Fruit fly (Drosophila melanogaster) whole organism, embryonic: ENCODE measurements around the gene CG3862.

Source experiments
- ATbp ChIP-seq: fragments of 200-800 bp; sonication (Bioruptor generic); optimal IDR thresholded peaks from 2 replicates; lab custom pipeline; 2017; ENCODE audit warnings: missing biosample characterization, mild to moderate bottlenecking, missing genetic modification characterization, missing genetic modification reagents
- CG10147 ChIP-seq: fragments of 200-800 bp; sonication (Bioruptor generic); optimal IDR thresholded peaks from 2 replicates; lab custom pipeline; 2019; ENCODE audit warnings: missing biosample characterization, mild to moderate bottlenecking, missing genetic modification characterization, moderate library complexity
- CG10267 ChIP-seq: fragments of 200-800 bp; sonication (Bioruptor generic); optimal IDR thresholded peaks from 2 replicates; lab custom pipeline; 2018; ENCODE audit warnings: missing biosample characterization, mild to moderate bottlenecking, missing genetic modification characterization, moderate library complexity
- CG12391 ChIP-seq: fragments of 200-800 bp; sonication (Bioruptor generic); optimal IDR thresholded peaks from 3 replicates; lab custom pipeline; 2018; ENCODE audit warnings: missing biosample characterization, mild to moderate bottlenecking, missing genetic modification characterization, moderate library complexity
- CG13775 ChIP-seq: fragments of 200-800 bp; sonication (Bioruptor generic); optimal IDR thresholded peaks from 3 replicates; lab custom pipeline; 2017; ENCODE audit warnings: missing biosample characterization, mild to moderate bottlenecking, missing genetic modification characterization
- CG14965 ChIP-seq: fragments of 200-800 bp; sonication (Bioruptor generic); optimal IDR thresholded peaks from 2 replicates; lab custom pipeline; 2016; ENCODE audit warnings: missing biosample characterization, missing genetic modification characterization, borderline replicate concordance
- CG15514 ChIP-seq: fragments of 200-800 bp; sonication (Bioruptor generic); optimal IDR thresholded peaks from 3 replicates; lab custom pipeline; 2017; ENCODE audit warnings: missing biosample characterization, missing genetic modification characterization, mild to moderate bottlenecking, moderate library complexity, missing genetic modification reagents
- CG1603 ChIP-seq: fragments of 200-800 bp; sonication (Bioruptor generic); optimal IDR thresholded peaks from 2 replicates; lab custom pipeline; 2019; ENCODE audit warnings: missing biosample characterization, mild to moderate bottlenecking, missing genetic modification characterization, moderate library complexity
- CG1832 ChIP-seq: fragments of 200-800 bp; sonication (Bioruptor generic); optimal IDR thresholded peaks from 2 replicates; lab custom pipeline; 2017; ENCODE audit warnings: missing biosample characterization, mild to moderate bottlenecking, missing genetic modification characterization, inconsistent platforms
- CG2120 ChIP-seq: fragments of 200-800 bp; sonication (Bioruptor generic); optimal IDR thresholded peaks from 3 replicates; lab custom pipeline; 2016; ENCODE audit warnings: missing biosample characterization, missing genetic modification characterization
- CG34422 ChIP-seq: fragments of 200-800 bp; sonication (Bioruptor generic); IDR thresholded peaks from 3 replicates; pipeline ENCODE4 v1.3.6; 2022; ENCODE audit warnings: missing biosample characterization, missing genetic modification characterization
- CG4730 ChIP-seq: fragments of 200-800 bp; sonication (Bioruptor generic); IDR thresholded peaks from 2 replicates; pipeline ENCODE4 v1.3.6; 2022; ENCODE audit warnings: missing biosample characterization, missing genetic modification characterization
- CG6654 ChIP-seq: fragments of 200-800 bp; sonication (Bioruptor generic); optimal IDR thresholded peaks from 2 replicates; lab custom pipeline; 2017; ENCODE audit warnings: missing biosample characterization, mild to moderate bottlenecking, missing genetic modification characterization
- CG8089 ChIP-seq: fragments of 200-800 bp; sonication (Bioruptor generic); optimal IDR thresholded peaks from 3 replicates; lab custom pipeline; 2016; ENCODE audit warnings: missing biosample characterization, missing genetic modification characterization
- CG8944 ChIP-seq: fragments of 200-800 bp; sonication (Bioruptor generic); optimal IDR thresholded peaks from 3 replicates; lab custom pipeline; 2016; ENCODE audit warnings: missing biosample characterization, missing genetic modification characterization
- Dll ChIP-seq: fragments of 200-800 bp; sonication (Bioruptor generic); IDR thresholded peaks from 4 replicates; pipeline ENCODE4 v1.3.6; 2022; ENCODE audit warnings: missing biosample characterization, missing genetic modification characterization; ENCODE audit not compliant: partially characterized antibody
- Dp ChIP-seq: fragments of 200-800 bp; sonication (Bioruptor generic); optimal IDR thresholded peaks from 2 replicates; lab custom pipeline; 2018; ENCODE audit warnings: missing biosample characterization, mild to moderate bottlenecking, missing genetic modification characterization, moderate library complexity
- E2f2 ChIP-seq: fragments of 200-800 bp; sonication (Bioruptor generic); IDR thresholded peaks from 2 replicates; pipeline ENCODE4 v1.3.6; 2022; ENCODE audit warnings: missing biosample characterization, missing genetic modification characterization
- Hey ChIP-seq: fragments of 200-800 bp; sonication (Bioruptor generic); optimal IDR thresholded peaks from 3 replicates; lab custom pipeline; 2018; ENCODE audit warnings: missing biosample characterization, mild to moderate bottlenecking, missing genetic modification characterization
- Lim3 ChIP-seq: fragments of 200-800 bp; sonication (Bioruptor generic); IDR thresholded peaks from 2 replicates; pipeline ENCODE4 v1.3.6; 2022; ENCODE audit warnings: missing biosample characterization, missing genetic modification characterization
- MBD-R2 ChIP-seq: fragments of 200-800 bp; sonication (Bioruptor generic); IDR thresholded peaks from 2 replicates; pipeline ENCODE4 v1.3.6; 2022; ENCODE audit warnings: missing biosample characterization, missing genetic modification characterization
- MESR4 ChIP-seq: fragments of 200-800 bp; sonication (Bioruptor generic); optimal IDR thresholded peaks from 2 replicates; lab custom pipeline; 2018; ENCODE audit warnings: missing biosample characterization, mild to moderate bottlenecking, missing genetic modification characterization, moderate library complexity
- Pdp1 ChIP-seq, 2 experiments: fragments of 200-800 bp; sonication (Bioruptor generic); optimal IDR thresholded peaks; 3 replicates each; lab custom pipeline; 2016; ENCODE audit warnings: missing biosample characterization in 2 of 2, missing genetic modification characterization in 2 of 2, mild to moderate bottlenecking in 1 of 2, moderate library complexity in 1 of 2
- Ptx1 ChIP-seq: fragments of 200-800 bp; sonication (Bioruptor generic); IDR thresholded peaks from 2 replicates; pipeline ENCODE4 v1.3.6; 2022; ENCODE audit warnings: missing biosample characterization, missing genetic modification characterization
- Sox102F ChIP-seq: fragments of 200-800 bp; sonication (Bioruptor generic); optimal IDR thresholded peaks from 2 replicates; lab custom pipeline; 2018; ENCODE audit warnings: missing biosample characterization, mild to moderate bottlenecking, missing genetic modification characterization, moderate library complexity
- chinmo ChIP-seq: fragments of 200-800 bp; sonication (Bioruptor generic); IDR thresholded peaks from 4 replicates; pipeline ENCODE4 v1.3.6; 2022; ENCODE audit warnings: missing biosample characterization, missing genetic modification characterization; ENCODE audit not compliant: partially characterized antibody
- ci ChIP-seq: fragments of 200-800 bp; sonication (Bioruptor generic); IDR thresholded peaks from 3 replicates; pipeline ENCODE4 v1.3.6; 2022; ENCODE audit warnings: missing biosample characterization, missing genetic modification characterization
- croc ChIP-seq: fragments of 200-800 bp; sonication (Bioruptor generic); conservative IDR thresholded peaks from 3 replicates; pipeline ENCODE4 v1.3.6; 2022; ENCODE audit warnings: missing biosample characterization, missing genetic modification characterization
- crp ChIP-seq, 2 experiments: fragments of 200-800 bp; sonication (Bioruptor generic); optimal IDR thresholded peaks; 2 replicates in 1 of 2; 3 replicates in 1 of 2; lab custom pipeline; 2017; ENCODE audit warnings: missing biosample characterization in 2 of 2, missing genetic modification characterization in 2 of 2, mild to moderate bottlenecking in 1 of 2, moderate library complexity in 1 of 2
- fu2 ChIP-seq: fragments of 200-800 bp; sonication (Bioruptor generic); optimal IDR thresholded peaks from 2 replicates; lab custom pipeline; 2016; ENCODE audit warnings: missing biosample characterization, missing genetic modification characterization
- gcm ChIP-seq: fragments of 200-800 bp; sonication (Bioruptor generic); optimal IDR thresholded peaks from 2 replicates; lab custom pipeline; 2019; ENCODE audit warnings: missing biosample characterization, mild to moderate bottlenecking, missing genetic modification characterization, moderate library complexity
- gfzf ChIP-seq: fragments of 200-800 bp; sonication (Bioruptor generic); optimal IDR thresholded peaks from 2 replicates; lab custom pipeline; 2016; ENCODE audit warnings: missing biosample characterization, mild to moderate bottlenecking, missing genetic modification characterization, moderate library complexity
- inv ChIP-seq: fragments of 200-800 bp; sonication (Bioruptor generic); IDR thresholded peaks from 2 replicates; pipeline ENCODE4 v1.3.6; 2022; ENCODE audit warnings: missing biosample characterization, missing genetic modification characterization; ENCODE audit not compliant: partially characterized antibody
- mirr ChIP-seq: fragments of 200-800 bp; sonication (Bioruptor generic); optimal IDR thresholded peaks from 3 replicates; lab custom pipeline; 2018; ENCODE audit warnings: missing biosample characterization, mild to moderate bottlenecking, missing genetic modification characterization
- nerfin-2 ChIP-seq: fragments of 200-800 bp; sonication (Bioruptor generic); IDR thresholded peaks from 2 replicates; pipeline ENCODE4 v1.3.6; 2022; ENCODE audit warnings: missing biosample characterization, missing genetic modification characterization; ENCODE audit not compliant: partially characterized antibody
- nmo ChIP-seq: fragments of 200-800 bp; sonication (Bioruptor generic); optimal IDR thresholded peaks from 2 replicates; lab custom pipeline; 2018; ENCODE audit warnings: missing biosample characterization, mild to moderate bottlenecking, missing genetic modification characterization, moderate library complexity
- prd ChIP-seq, 3 experiments: fragments of >200 bp in 2 of 3; fragments of 200-800 bp in 1 of 3; sonication (Bioruptor generic) in 1 of 3; optimal IDR thresholded peaks in 2 of 3; IDR thresholded peaks in 1 of 3; 2 replicates in 2 of 3; 3 replicates in 1 of 3; pipeline versions ENCODE4 v1.3.6 to Lab custom; 2017 to 2022; ENCODE audit warnings: missing biosample characterization in 1 of 3, missing genetic modification characterization in 1 of 3
- pzg ChIP-seq: fragments of 200-800 bp; sonication (Bioruptor generic); optimal IDR thresholded peaks from 3 replicates; lab custom pipeline; 2018; ENCODE audit warnings: missing biosample characterization, mild to moderate bottlenecking, missing genetic modification characterization, moderate library complexity
- tio ChIP-seq: fragments of 200-800 bp; sonication (Bioruptor generic); optimal IDR thresholded peaks from 2 replicates; lab custom pipeline; 2017; ENCODE audit warnings: missing biosample characterization, missing genetic modification characterization, inconsistent platforms
- tna ChIP-seq: fragments of 200-800 bp; sonication (Bioruptor generic); IDR thresholded peaks from 2 replicates; pipeline ENCODE4 v1.3.6; 2022; ENCODE audit warnings: missing biosample characterization, missing genetic modification characterization; ENCODE audit not compliant: partially characterized antibody
- trh ChIP-seq: fragments of 200-800 bp; sonication (Bioruptor generic); optimal IDR thresholded peaks from 2 replicates; lab custom pipeline; 2016; ENCODE audit warnings: missing biosample characterization, missing genetic modification characterization
- unc-4 ChIP-seq: fragments of 200-800 bp; sonication (Bioruptor generic); IDR thresholded peaks from 2 replicates; pipeline ENCODE4 v1.3.6; 2022; ENCODE audit warnings: missing biosample characterization, missing genetic modification characterization; ENCODE audit not compliant: partially characterized antibody
- zf30C ChIP-seq: fragments of 200-800 bp; sonication (Bioruptor generic); optimal IDR thresholded peaks from 3 replicates; lab custom pipeline; 2018; ENCODE audit warnings: missing biosample characterization, mild to moderate bottlenecking, missing genetic modification characterization

CG3862 gene

DNA sequence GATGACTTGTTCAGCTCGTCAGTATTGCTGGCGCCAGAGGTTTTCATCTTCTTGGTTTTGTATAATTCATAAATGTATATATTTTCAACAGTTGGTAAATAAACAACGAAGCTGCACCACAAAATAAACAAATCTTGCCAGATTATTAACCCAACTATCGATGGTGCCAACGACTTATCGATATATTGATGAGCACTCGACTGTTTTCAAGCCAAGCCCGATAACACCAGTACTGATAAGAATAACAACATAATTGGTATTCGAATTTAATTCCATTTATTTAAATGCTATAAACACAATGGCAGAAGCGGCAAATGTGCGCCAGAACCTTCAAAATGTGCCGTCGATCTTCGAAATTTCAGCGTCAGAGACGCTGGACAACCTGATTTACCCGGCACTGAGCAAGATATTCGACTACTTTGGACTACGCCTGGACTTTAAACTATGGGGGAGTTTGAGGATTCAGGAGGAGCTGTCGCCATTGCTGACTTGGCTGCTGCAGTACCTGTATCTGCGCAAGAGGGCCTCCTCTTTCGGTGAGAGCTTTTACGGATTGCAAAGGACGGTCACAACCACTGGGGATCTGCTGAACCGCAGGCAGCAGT lies 9.8 kb downstream of the CG3862 start, which contains the start of the genes Saf6 and Pex12 (continued):
- TF ChIP-seq fu2: no peak
- no peak for TF ChIP-seq CG4730 (GFP tag; lab: Robert Waterston, UW)
- no peak for TF ChIP-seq prd (optimal IDR thresholded peaks at IDR 0.05; lab: Kevin White, UChicago)
- no peak for TF ChIP-seq prd (GFP tag; IDR thresholded peaks at IDR 0.05; lab: Robert Waterston, UW)
- no peak for TF ChIP-seq zf30C (GFP tag; lab: Kevin White, UChicago)
- no peak for TF ChIP-seq CG1832 (GFP tag; lab: Kevin White, UChicago)
- peak; percentile 8 for TF ChIP-seq CG13775 (GFP tag; lab: Kevin White, UChicago)
- no peak for TF ChIP-seq CG6654
- no peak for TF ChIP-seq croc
- no peak for TF ChIP-seq gcm (GFP tag; lab: Kevin White, UChicago)
- TF ChIP-seq trh (GFP tag; lab: Kevin White, UChicago): no peak
- peak; percentile 22 for TF ChIP-seq mirr (GFP tag; lab: Kevin White, UChicago)
- TF ChIP-seq ATbp (GFP tag; lab: Kevin White, UChicago): no peak
- TF ChIP-seq nerfin-2 (GFP tag; lab: Robert Waterston, UW): peak; percentile 79
- TF ChIP-seq, all 482 proteins: peak for 66

DNA sequence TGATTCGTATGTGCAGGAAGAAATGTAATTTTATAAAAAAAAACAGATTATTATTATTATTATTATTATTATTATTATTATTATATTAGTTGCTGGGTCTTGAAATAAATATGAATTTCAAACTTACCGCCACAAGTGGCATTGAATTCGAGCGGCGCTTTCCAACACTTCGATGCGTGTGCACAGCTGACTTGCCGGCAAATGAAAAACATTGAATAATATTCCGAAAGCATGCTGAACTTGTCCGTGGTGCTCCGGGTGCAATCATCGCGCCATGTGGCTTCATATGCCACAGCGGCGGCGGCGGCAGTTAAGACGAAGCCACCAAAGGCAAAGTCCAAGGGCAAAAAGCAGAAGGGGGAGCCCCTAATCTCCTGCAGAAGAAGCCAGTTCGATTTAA lies 14.3 kb downstream of the CG3862 start, which contains the start of gene Dbp21E2:
Gene Dbp21E2, plus strand, starts transcription at position 180 of the 400 bp plus-strand sequence.
- TF ChIP-seq CG8089 (GFP tag; lab: Kevin White, UChicago): no peak
- peak; percentile 24 for TF ChIP-seq pzg
- peak; percentile 93 for TF ChIP-seq E2f2 (GFP tag; lab: Robert Waterston, UW)
- peak; percentile 38 for TF ChIP-seq MESR4 (GFP tag; lab: Kevin White, UChicago)
- TF ChIP-seq Dp (GFP tag; lab: Kevin White, UChicago): peak; percentile 84
- TF ChIP-seq gfzf (GFP tag; lab: Kevin White, UChicago): no peak
- 0 out of 4 replicates have a peak, but pooled peaks have one; percentile 6 for TF ChIP-seq chinmo (GFP tag; lab: Robert Waterston, UW)
- TF ChIP-seq CG12391 (tag; lab: Kevin White, UChicago): no peak
- TF ChIP-seq Dll (GFP tag; lab: Robert Waterston, UW): peak; percentile 18; the same call in 1 of the 4 replicates
- 0 out of 2 replicates have a peak, but pooled peaks have one; percentile 17 for TF ChIP-seq unc-4 (GFP tag; lab: Robert Waterston, UW)
- no peak for TF ChIP-seq CG8944
- TF ChIP-seq tna (GFP tag; lab: Robert Waterston, UW): no peak
- peak; percentile 13; the same call in 1 of the 3 replicates for TF ChIP-seq ci (GFP tag; lab: Robert Waterston, UW)
- peak; percentile 34; the same call in 1 of the 3 replicates for TF ChIP-seq CG34422
- TF ChIP-seq inv: no peak
- no peak for TF ChIP-seq CG14965
- no peak for TF ChIP-seq Lim3 (GFP tag; lab: Robert Waterston, UW)
- TF ChIP-seq nmo (GFP tag; lab: Kevin White, UChicago): no peak
- TF ChIP-seq Sox102F (GFP tag; lab: Kevin White, UChicago): no peak
- TF ChIP-seq CG10267 (tag; lab: Kevin White, UChicago): peak; percentile 83
- TF ChIP-seq Pdp1 (GFP tag; optimal IDR thresholded peaks at IDR 0.05; lab: Kevin White, UChicago): peak in 1 of 2 experiments; percentile 87
- peak; percentile 74 for TF ChIP-seq MBD-R2 (GFP tag; lab: Robert Waterston, UW)
- peak; percentile 11 for TF ChIP-seq CG15514 (GFP tag; lab: Kevin White, UChicago)
- no peak for TF ChIP-seq CG1603 (tag; lab: Kevin White, UChicago)
- TF ChIP-seq tio (GFP tag; lab: Kevin White, UChicago): no peak
- TF ChIP-seq Hey: no peak
- no peak for TF ChIP-seq CG10147 (GFP tag; lab: Kevin White, UChicago)
- TF ChIP-seq crp (GFP tag; optimal IDR thresholded peaks at IDR 0.05; lab: Kevin White, UChicago): peak in 1 of 2 experiments; percentile 84
- TF ChIP-seq Ptx1: no peak
- peak; percentile 1 for TF ChIP-seq CG2120 (GFP tag; lab: Kevin White, UChicago)
- TF ChIP-seq, all 482 proteins: peak for 15
